Worm (Caenorhabditis elegans): ENCODE measurements around the gene ser-2.
A peak's percentile ranks its signal among the peaks of the same experiment; 100 is the strongest.

The ser-2 gene

DNA sequence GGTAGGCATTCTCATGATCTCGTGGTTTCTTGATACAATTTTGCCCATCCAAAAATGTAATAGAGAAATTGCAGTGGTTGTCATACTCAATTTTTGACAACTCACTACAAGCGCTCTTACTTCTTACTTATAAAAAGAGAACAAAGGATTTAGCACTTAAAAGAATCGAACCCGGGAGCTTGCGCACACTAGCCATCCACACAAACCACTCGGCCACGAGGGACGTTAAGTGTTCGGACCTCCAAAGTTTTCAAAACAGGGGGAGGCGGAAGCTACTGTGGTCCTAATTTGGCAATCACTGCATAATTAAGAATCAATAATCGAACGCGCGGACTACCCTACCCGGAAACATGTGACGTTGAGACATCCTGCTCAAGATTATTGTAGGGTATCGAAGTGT lies 60.0 kb downstream of the ser-2 start:
- TF ChIP-seq med-1 (GFP tag; optimal IDR thresholded peaks at IDR 0.05; ENCODE audit: insufficient read depth) (no peak), ref-1 (GFP tag; conservative IDR thresholded peaks at IDR 0.05) (no peak), ztf-23 (GFP tag; IDR thresholded peaks at IDR 0.05) (no peak), T22C8.4 (GFP tag; IDR thresholded peaks at IDR 0.05) (0 out of 2 replicates have a peak, but pooled peaks have one; percentile 16), cog-1 (tag; optimal IDR thresholded peaks at IDR 0.05) (no peak)

ce11 chrX:15241169-15241568 lies 61.6 kb downstream of the ser-2 start:
- TF ChIP-seq flt-1 (GFP tag; IDR thresholded peaks at IDR 0.05) (no peak), ztf-23 (GFP tag; IDR thresholded peaks at IDR 0.05) (no peak)
